Fruit fly (Drosophila melanogaster): ENCODE results near the gene CG31457.

Gene CG31457

dm6 chr3R:23157664-23158151 lies 29.9 kb upstream of the CG31457 start, which contains the start of gene unk (continued):
- no peak for TF ChIP-seq scrt (GFP tag; optimal IDR thresholded peaks at IDR 0.05)
- no peak for TF ChIP-seq bab2 (GFP tag; optimal IDR thresholded peaks at IDR 0.05)
- no peak for TF ChIP-seq CG3065 (GFP tag; optimal IDR thresholded peaks at IDR 0.05)
- TF ChIP-seq bigmax (GFP tag; optimal IDR thresholded peaks at IDR 0.05), result no peak
- no peak for TF ChIP-seq CG4282 (GFP tag; optimal IDR thresholded peaks at IDR 0.05)
- no peak for TF ChIP-seq CG10979 (tag; optimal IDR thresholded peaks at IDR 0.05)
- no peak for TF ChIP-seq otp (GFP tag; IDR thresholded peaks at IDR 0.05)
- peak; percentile 96 for TF ChIP-seq hb (GFP tag; IDR thresholded peaks at IDR 0.05; ENCODE audit: partially characterized antibody)
- no peak for TF ChIP-seq CG1233 (GFP tag; optimal IDR thresholded peaks at IDR 0.05)
- no peak for TF ChIP-seq Fer3 (tag; optimal IDR thresholded peaks at IDR 0.05)
- no peak for TF ChIP-seq Nf-YB (GFP tag; optimal IDR thresholded peaks at IDR 0.05)
- no peak for TF ChIP-seq lab (GFP tag; optimal IDR thresholded peaks at IDR 0.05)
- peak; percentile 56 for TF ChIP-seq Deaf1 (tag; optimal IDR thresholded peaks at IDR 0.05)
- TF ChIP-seq Dll (GFP tag; IDR thresholded peaks at IDR 0.05; ENCODE audit: partially characterized antibody), result peak; percentile 96
- peak; percentile 4 for TF ChIP-seq Hmr (GFP tag; optimal IDR thresholded peaks at IDR 0.05)
- peak; percentile 60 for TF ChIP-seq rib (GFP tag; IDR thresholded peaks at IDR 0.05)
- no peak for TF ChIP-seq wor (GFP tag; IDR thresholded peaks at IDR 0.05)
- TF ChIP-seq CG7987 (GFP tag; optimal IDR thresholded peaks at IDR 0.05), result no peak
- TF ChIP-seq mld (GFP tag; IDR thresholded peaks at IDR 0.05; ENCODE audit: partially characterized antibody), result peak; percentile 95
- TF ChIP-seq wek (GFP tag; optimal IDR thresholded peaks at IDR 0.05), result no peak
- no peak for TF ChIP-seq CG16815 (GFP tag; optimal IDR thresholded peaks at IDR 0.05)
- TF ChIP-seq Lpt (GFP tag; optimal IDR thresholded peaks at IDR 0.05), result no peak

- TF ChIP-seq CG8924 (tag; optimal IDR thresholded peaks at IDR 0.05) (peak; percentile 36), so (GFP tag; IDR thresholded peaks at IDR 0.05) (no peak; the same call in 2 of the 3 replicates), tx (GFP tag; optimal IDR thresholded peaks at IDR 0.05) (no peak), Hr39 (optimal IDR thresholded peaks at IDR 0.05) (no peak), unc-4 (GFP tag; IDR thresholded peaks at IDR 0.05; ENCODE audit: partially characterized antibody) (no peak), CG11723 (GFP tag; optimal IDR thresholded peaks at IDR 0.05) (peak; percentile 14), Dref (GFP tag; IDR thresholded peaks at IDR 0.05) (no peak), dan (GFP tag; IDR thresholded peaks at IDR 0.05) (no peak), CG6654 (GFP tag; optimal IDR thresholded peaks at IDR 0.05) (no peak), CG10979 (tag; optimal IDR thresholded peaks at IDR 0.05) (peak; percentile 25), sqz (GFP tag; optimal IDR thresholded peaks at IDR 0.05) (peak; percentile 9), ssp (GFP tag; IDR thresholded peaks at IDR 0.05) (no peak), CG7372 (GFP tag; IDR thresholded peaks at IDR 0.05) (no peak), lab (GFP tag; optimal IDR thresholded peaks at IDR 0.05) (peak; percentile 23), fd64A (GFP tag; optimal IDR thresholded peaks at IDR 0.05) (peak; percentile 44), Deaf1 (tag; optimal IDR thresholded peaks at IDR 0.05) (peak; percentile 21), CG15073 (GFP tag; optimal IDR thresholded peaks at IDR 0.05) (no peak), jumu (GFP tag; optimal IDR thresholded peaks at IDR 0.05) (no peak), Awh (GFP tag; IDR thresholded peaks at IDR 0.05) (0 out of 2 replicates have a peak, but pooled peaks have one; percentile 8), Jarid2 (GFP tag; optimal IDR thresholded peaks at IDR 0.05) (no peak), klu (GFP tag; IDR thresholded peaks at IDR 0.05) (no peak; the same call in 1 of the 2 replicates), shn (GFP tag; optimal IDR thresholded peaks at IDR 0.05) (no peak), zen (tag; optimal IDR thresholded peaks at IDR 0.05) (peak; percentile 2), CG16815 (GFP tag; optimal IDR thresholded peaks at IDR 0.05) (no peak), Sry-β (GFP tag; optimal IDR thresholded peaks at IDR 0.05) (no peak), CG11456 (GFP tag; IDR thresholded peaks at IDR 0.05) (no peak), chn (GFP tag; optimal IDR thresholded peaks at IDR 0.05) (no peak), Dll (GFP tag; IDR thresholded peaks at IDR 0.05; ENCODE audit: partially characterized antibody) (no peak; the same call in 3 of the 4 replicates), chinmo (GFP tag; IDR thresholded peaks at IDR 0.05; ENCODE audit: partially characterized antibody) (peak; percentile 91), CG1832 (GFP tag; optimal IDR thresholded peaks at IDR 0.05) (peak; percentile 59), Fer1 (GFP tag; optimal IDR thresholded peaks at IDR 0.05) (peak; percentile 28)
Measured at dm6 chr3R:23156865-23157515, 29.2 kb upstream of the CG31457 start.
